Fruit fly (Drosophila melanogaster) whole organism, embryonic: ENCODE measurements around the gene Lnk.

Experiments used
- Abd-B ChIP-seq: fragments of 200-800 bp; sonication (Bioruptor generic); optimal IDR thresholded peaks from 2 replicates; lab custom pipeline; 2018; ENCODE audit warnings: missing biosample characterization, mild to moderate bottlenecking, missing genetic modification characterization, moderate library complexity
- Adf1 ChIP-seq: fragments of 200-800 bp; sonication (Bioruptor generic); IDR thresholded peaks from 2 replicates; pipeline ENCODE4 v1.3.6; 2022; ENCODE audit warnings: missing biosample characterization, missing genetic modification characterization
- Bdp1 ChIP-seq: fragments of 200-800 bp; sonication (Bioruptor generic); optimal IDR thresholded peaks from 3 replicates; lab custom pipeline; 2016; ENCODE audit warnings: missing biosample characterization, missing genetic modification characterization
- CG10267 ChIP-seq: fragments of 200-800 bp; sonication (Bioruptor generic); optimal IDR thresholded peaks from 2 replicates; lab custom pipeline; 2018; ENCODE audit warnings: missing biosample characterization, mild to moderate bottlenecking, missing genetic modification characterization, moderate library complexity
- CG10274 ChIP-seq: fragments of 200-800 bp; sonication (Bioruptor generic); optimal IDR thresholded peaks from 3 replicates; lab custom pipeline; 2017; ENCODE audit warnings: missing biosample characterization, mild to moderate bottlenecking, missing genetic modification characterization
- CG10565 ChIP-seq: fragments of 200-800 bp; sonication (Bioruptor generic); optimal IDR thresholded peaks from 3 replicates; lab custom pipeline; 2016; ENCODE audit warnings: missing biosample characterization, mild to moderate bottlenecking, missing genetic modification characterization
- CG13123 ChIP-seq: fragments of 200-800 bp; sonication (Bioruptor generic); optimal IDR thresholded peaks from 2 replicates; lab custom pipeline; 2016; ENCODE audit warnings: missing biosample characterization, missing genetic modification characterization
- CG14710 ChIP-seq: fragments of 200-800 bp; sonication (Bioruptor generic); optimal IDR thresholded peaks from 3 replicates; lab custom pipeline; 2019; ENCODE audit warnings: missing biosample characterization, mild to moderate bottlenecking, missing genetic modification characterization, moderate library complexity
- CG15073 ChIP-seq: fragments of 200-800 bp; sonication (Bioruptor generic); optimal IDR thresholded peaks from 2 replicates; lab custom pipeline; 2016; ENCODE audit warnings: missing biosample characterization, missing genetic modification characterization
- CG17186 ChIP-seq: fragments of 200-800 bp; sonication (Bioruptor generic); optimal IDR thresholded peaks from 3 replicates; lab custom pipeline; 2017; ENCODE audit warnings: missing biosample characterization, missing genetic modification reagents, missing genetic modification characterization
- CG17385 ChIP-seq: fragments of 200-800 bp; sonication (Bioruptor generic); optimal IDR thresholded peaks from 3 replicates; lab custom pipeline; 2018; ENCODE audit warnings: missing biosample characterization, mild to moderate bottlenecking, missing genetic modification characterization
- CG17912 ChIP-seq: fragments of 200-800 bp; sonication (Bioruptor generic); optimal IDR thresholded peaks from 2 replicates; lab custom pipeline; 2018; ENCODE audit warnings: missing biosample characterization, mild to moderate bottlenecking, missing genetic modification characterization
- CG2199 ChIP-seq: fragments of 200-800 bp; sonication (Bioruptor generic); IDR thresholded peaks from 3 replicates; pipeline ENCODE4 v1.3.6; 2022; ENCODE audit warnings: missing biosample characterization, missing genetic modification characterization
- CG3163 ChIP-seq: fragments of 200-800 bp; sonication (Bioruptor generic); optimal IDR thresholded peaks from 3 replicates; lab custom pipeline; 2016; ENCODE audit warnings: missing biosample characterization, missing genetic modification characterization
- CG6689 ChIP-seq: fragments of 200-800 bp; sonication (Bioruptor generic); IDR thresholded peaks from 2 replicates; pipeline ENCODE4 v1.3.6; 2022; ENCODE audit warnings: missing biosample characterization, missing genetic modification characterization
- CG7963 ChIP-seq: fragments of 200-800 bp; sonication (Bioruptor generic); IDR thresholded peaks from 3 replicates; pipeline ENCODE4 v1.3.6; 2022; ENCODE audit warnings: missing biosample characterization, missing genetic modification characterization; ENCODE audit not compliant: partially characterized antibody
- CG7987 ChIP-seq: fragments of 200-800 bp; sonication (Bioruptor generic); optimal IDR thresholded peaks from 2 replicates; lab custom pipeline; 2018; ENCODE audit warnings: missing biosample characterization, mild to moderate bottlenecking, missing genetic modification characterization, moderate library complexity
- CG8944 ChIP-seq: fragments of 200-800 bp; sonication (Bioruptor generic); optimal IDR thresholded peaks from 3 replicates; lab custom pipeline; 2016; ENCODE audit warnings: missing biosample characterization, missing genetic modification characterization
- CG9876 ChIP-seq: fragments of 200-800 bp; sonication (Bioruptor generic); optimal IDR thresholded peaks from 2 replicates; lab custom pipeline; 2016; ENCODE audit warnings: missing biosample characterization, missing genetic modification characterization
- CG9932 ChIP-seq: fragments of 200-800 bp; sonication (Bioruptor generic); IDR thresholded peaks from 2 replicates; pipeline ENCODE4 v1.3.6; 2022; ENCODE audit warnings: missing biosample characterization, missing genetic modification characterization
- Dek ChIP-seq: fragments of 200-800 bp; sonication (Bioruptor generic); optimal IDR thresholded peaks from 3 replicates; lab custom pipeline; 2019; ENCODE audit warnings: missing biosample characterization, mild to moderate bottlenecking, missing genetic modification characterization, moderate library complexity
- Dref ChIP-seq: fragments of 200-800 bp; sonication (Bioruptor generic); IDR thresholded peaks from 2 replicates; pipeline ENCODE4 v1.3.6; 2022; ENCODE audit warnings: missing biosample characterization, missing genetic modification characterization
- E2f2 ChIP-seq: fragments of 200-800 bp; sonication (Bioruptor generic); IDR thresholded peaks from 2 replicates; pipeline ENCODE4 v1.3.6; 2022; ENCODE audit warnings: missing biosample characterization, missing genetic modification characterization
- Ets65A ChIP-seq: fragments of 200-800 bp; sonication (Bioruptor generic); peaks from one replicate; lab custom pipeline; 2016; ENCODE audit warnings: missing biosample characterization, missing genetic modification characterization
- Gsc ChIP-seq: fragments of 200-800 bp; sonication (Bioruptor generic); IDR thresholded peaks from 2 replicates; pipeline ENCODE4 v1.3.6; 2022; ENCODE audit warnings: missing biosample characterization, missing genetic modification characterization
- Hand ChIP-seq: fragments of 200-800 bp; sonication (Bioruptor generic); optimal IDR thresholded peaks from 2 replicates; lab custom pipeline; 2017; ENCODE audit warnings: mild to moderate bottlenecking, missing biosample characterization, missing genetic modification reagents, missing genetic modification characterization
- Hey ChIP-seq: fragments of 200-800 bp; sonication (Bioruptor generic); optimal IDR thresholded peaks from 3 replicates; lab custom pipeline; 2018; ENCODE audit warnings: missing biosample characterization, mild to moderate bottlenecking, missing genetic modification characterization
- Myb ChIP-seq: fragments of 200-800 bp; sonication (Bioruptor generic); optimal IDR thresholded peaks from 2 replicates; lab custom pipeline; 2016; ENCODE audit warnings: missing biosample characterization, missing genetic modification characterization
- Poxn ChIP-seq: fragments of 200-800 bp; sonication (Bioruptor generic); IDR thresholded peaks from 2 replicates; pipeline ENCODE4 v1.3.6; 2022; ENCODE audit warnings: missing biosample characterization, missing genetic modification characterization
- Ravus ChIP-seq: fragments of 200-800 bp; sonication (Bioruptor generic); IDR thresholded peaks from 2 replicates; pipeline ENCODE4 v1.3.6; 2022; ENCODE audit warnings: missing biosample characterization, missing genetic modification characterization
- Rx ChIP-seq: fragments of 200-800 bp; sonication (Bioruptor generic); IDR thresholded peaks from 2 replicates; pipeline ENCODE4 v1.3.6; 2022; ENCODE audit warnings: missing biosample characterization, missing genetic modification characterization
- Sox102F ChIP-seq: fragments of 200-800 bp; sonication (Bioruptor generic); optimal IDR thresholded peaks from 2 replicates; lab custom pipeline; 2018; ENCODE audit warnings: missing biosample characterization, mild to moderate bottlenecking, missing genetic modification characterization, moderate library complexity
- Ssrp ChIP-seq: fragments of 200-800 bp; sonication (Bioruptor generic); optimal IDR thresholded peaks from 2 replicates; lab custom pipeline; 2018; ENCODE audit warnings: missing biosample characterization, mild to moderate bottlenecking, missing genetic modification characterization, moderate library complexity
- YL-1 ChIP-seq: fragments of 200-800 bp; sonication (Bioruptor generic); optimal IDR thresholded peaks from 3 replicates; lab custom pipeline; 2017; ENCODE audit warnings: missing biosample characterization, mild to moderate bottlenecking, missing genetic modification characterization
- ac ChIP-seq: fragments of 200-800 bp; sonication (Bioruptor generic); optimal IDR thresholded peaks from 3 replicates; lab custom pipeline; 2017; ENCODE audit warnings: missing biosample characterization, mild to moderate bottlenecking, missing genetic modification characterization
- bab2 ChIP-seq: fragments of 200-800 bp; sonication (Bioruptor generic); optimal IDR thresholded peaks from 2 replicates; lab custom pipeline; 2016; ENCODE audit warnings: missing biosample characterization, missing genetic modification characterization
- cas ChIP-seq: fragments of 200-800 bp; sonication (Bioruptor generic); IDR thresholded peaks from 2 replicates; pipeline ENCODE4 v1.3.6; 2022; ENCODE audit warnings: missing biosample characterization, missing genetic modification characterization
- dan ChIP-seq: fragments of 200-800 bp; sonication (Bioruptor generic); IDR thresholded peaks from 2 replicates; pipeline ENCODE4 v1.3.6; 2022; ENCODE audit warnings: missing biosample characterization, missing genetic modification characterization
- fd102C ChIP-seq: fragments of 200-800 bp; sonication (Bioruptor generic); optimal IDR thresholded peaks from 2 replicates; lab custom pipeline; 2018; ENCODE audit warnings: missing biosample characterization, mild to moderate bottlenecking, missing genetic modification characterization, moderate library complexity
- fru ChIP-seq: fragments of >200 bp; optimal IDR thresholded peaks from 2 replicates; lab custom pipeline; 2017
- lmd ChIP-seq: fragments of 200-800 bp; sonication (Bioruptor generic); IDR thresholded peaks from 2 replicates; pipeline ENCODE4 v1.3.6; 2022; ENCODE audit warnings: missing biosample characterization, missing genetic modification characterization
- nom ChIP-seq: fragments of 200-800 bp; sonication (Bioruptor generic); optimal IDR thresholded peaks from 2 replicates; lab custom pipeline; 2017; ENCODE audit warnings: missing biosample characterization, missing genetic modification characterization, mild to moderate bottlenecking, moderate library complexity, missing genetic modification reagents
- pnt ChIP-seq: fragments of 200-800 bp; sonication (Bioruptor generic); optimal IDR thresholded peaks from 3 replicates; lab custom pipeline; 2016; ENCODE audit warnings: missing biosample characterization, missing genetic modification characterization
- pum ChIP-seq: fragments of 200-800 bp; sonication (Bioruptor generic); optimal IDR thresholded peaks from 2 replicates; lab custom pipeline; 2016; ENCODE audit warnings: missing biosample characterization, missing genetic modification characterization
- sc ChIP-seq, 3 experiments: fragments of >200 bp in 2 of 3; fragments of 200-800 bp in 1 of 3; sonication (Bioruptor generic) in 1 of 3; optimal IDR thresholded peaks; 2 replicates in 2 of 3; 3 replicates in 1 of 3; lab custom pipeline; 2017; ENCODE audit warnings: mild to moderate bottlenecking in 1 of 3, missing biosample characterization in 1 of 3, missing genetic modification characterization in 1 of 3, missing genetic modification reagents in 1 of 3
- schlank ChIP-seq: fragments of 200-800 bp; sonication (Bioruptor generic); optimal IDR thresholded peaks from 2 replicates; lab custom pipeline; 2018; ENCODE audit warnings: missing biosample characterization, mild to moderate bottlenecking, missing genetic modification characterization
- scrt ChIP-seq: fragments of 200-800 bp; sonication (Bioruptor generic); optimal IDR thresholded peaks from 2 replicates; lab custom pipeline; 2018; ENCODE audit warnings: missing biosample characterization, mild to moderate bottlenecking, missing genetic modification characterization, moderate library complexity
- stwl ChIP-seq: fragments of 200-800 bp; sonication (Bioruptor generic); optimal IDR thresholded peaks from 3 replicates; lab custom pipeline; 2018; ENCODE audit warnings: missing biosample characterization, mild to moderate bottlenecking, missing genetic modification characterization, moderate library complexity
- tin ChIP-seq: fragments of 200-800 bp; sonication (Bioruptor generic); optimal IDR thresholded peaks from 3 replicates; lab custom pipeline; 2016; ENCODE audit warnings: missing biosample characterization, missing genetic modification characterization
- trem ChIP-seq: fragments of 200-800 bp; optimal IDR thresholded peaks from 3 replicates; lab custom pipeline; 2019; ENCODE audit warnings: missing biosample characterization, mild to moderate bottlenecking, missing genetic modification characterization, moderate library complexity
- vnd ChIP-seq: fragments of 200-800 bp; sonication (Bioruptor generic); IDR thresholded peaks from 3 replicates; pipeline ENCODE4 v1.3.6; 2022; ENCODE audit warnings: missing biosample characterization, missing genetic modification characterization; ENCODE audit not compliant: partially characterized antibody

The Lnk gene

DNA sequence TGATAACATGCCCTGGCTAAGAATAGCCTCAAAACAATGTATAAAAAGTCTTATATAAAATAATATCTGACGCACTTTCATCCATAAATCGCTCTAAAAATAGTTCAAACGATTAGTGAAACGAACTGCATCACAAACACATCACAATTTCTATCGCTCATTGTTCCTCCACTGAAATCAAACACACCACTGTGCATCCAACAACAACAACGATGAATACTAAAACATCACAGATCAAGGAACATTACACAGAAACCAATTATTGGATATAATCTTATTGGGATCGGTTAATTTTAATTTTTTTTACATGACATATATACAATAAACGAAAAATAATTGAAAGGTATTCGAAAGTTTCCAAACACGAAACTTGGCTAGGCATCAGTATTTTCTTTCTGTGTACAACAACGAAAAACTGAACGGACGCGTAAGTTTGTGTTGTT lies 9.0 kb upstream of the Lnk start (continued):
- TF ChIP-seq E2f2 (GFP tag; lab: Robert Waterston, UW) (peak; percentile 58; the same call in 1 of the 2 replicates), CG9876 (GFP tag; lab: Kevin White, UChicago) (peak; percentile 12), dan (GFP tag; lab: Robert Waterston, UW) (no peak), CG17385 (GFP tag; lab: Kevin White, UChicago) (peak; percentile 75), YL-1 (peak; percentile 1), CG3163 (GFP tag; lab: Kevin White, UChicago) (no peak), Hey (tag; lab: Kevin White, UChicago) (no peak), schlank (tag; lab: Kevin White, UChicago) (no peak), Gsc (GFP tag; lab: Robert Waterston, UW) (no peak), CG17186 (GFP tag; lab: Kevin White, UChicago) (peak; percentile 7), pum (GFP tag; lab: Kevin White, UChicago) (peak; percentile 53), CG10267 (tag; lab: Kevin White, UChicago) (peak; percentile 74), cas (GFP tag; lab: Robert Waterston, UW) (0 out of 2 replicates have a peak, but pooled peaks have one; percentile 35), vnd (no peak), bab2 (GFP tag; lab: Kevin White, UChicago) (peak; percentile 75), CG17912 (GFP tag; lab: Kevin White, UChicago) (no peak), lmd (GFP tag; lab: Robert Waterston, UW) (no peak; the same call in 1 of the 2 replicates), trem (tag; lab: Kevin White, UChicago) (peak; percentile 63), CG9932 (GFP tag; lab: Robert Waterston, UW) (no peak; the same call in none of the 2 replicates), Myb (GFP tag; lab: Kevin White, UChicago) (peak; percentile 29), Dref (no peak), CG2199 (GFP tag; lab: Robert Waterston, UW) (0 out of 3 replicates have a peak, but pooled peaks have one; percentile 61), CG6689 (GFP tag; lab: Robert Waterston, UW) (peak; percentile 74), Adf1 (GFP tag; lab: Robert Waterston, UW) (no peak; the same call in 1 of the 2 replicates), Ssrp (peak; percentile 81), CG7987 (GFP tag; lab: Kevin White, UChicago) (peak; percentile 61), CG10274 (peak; percentile 12), Bdp1 (no peak), fru (lab: Kevin White, UChicago) (no peak), scrt (GFP tag; lab: Kevin White, UChicago) (peak; percentile 58), ac (GFP tag; lab: Kevin White, UChicago) (no peak), nom (no peak), CG13123 (GFP tag; lab: Kevin White, UChicago) (peak; percentile 61), CG14710 (peak; percentile 74), Poxn (GFP tag; lab: Robert Waterston, UW) (no peak), pnt (GFP tag; lab: Kevin White, UChicago) (peak; percentile 15), CG8944 (GFP tag; lab: Kevin White, UChicago) (peak; percentile 67), CG15073 (GFP tag; lab: Kevin White, UChicago) (peak; percentile 9), Ets65A (GFP tag; lab: Kevin White, UChicago) (peak; percentile 96), Ravus (peak; percentile 16; the same call in 1 of the 2 replicates), Dek (tag; lab: Kevin White, UChicago) (peak; percentile 32), stwl (peak; percentile 8), CG10565 (GFP tag; lab: Kevin White, UChicago) (no peak), tin (GFP tag; lab: Kevin White, UChicago) (peak; percentile 78), sc (optimal IDR thresholded peaks at IDR 0.05; lab: Kevin White, UChicago) (no peak), sc (GFP tag; optimal IDR thresholded peaks at IDR 0.05; lab: Kevin White, UChicago) (peak; percentile 69), CG7963 (GFP tag; lab: Robert Waterston, UW) (no peak), Sox102F (GFP tag; lab: Kevin White, UChicago) (peak; percentile 89), Abd-B (GFP tag; lab: Kevin White, UChicago) (peak; percentile 82), fd102C (no peak), Hand (GFP tag; lab: Kevin White, UChicago) (no peak), Rx (GFP tag; lab: Robert Waterston, UW) (no peak)
